Fruit fly (Drosophila melanogaster): ENCODE results near the gene Non3.

Non3 gene

DNA sequence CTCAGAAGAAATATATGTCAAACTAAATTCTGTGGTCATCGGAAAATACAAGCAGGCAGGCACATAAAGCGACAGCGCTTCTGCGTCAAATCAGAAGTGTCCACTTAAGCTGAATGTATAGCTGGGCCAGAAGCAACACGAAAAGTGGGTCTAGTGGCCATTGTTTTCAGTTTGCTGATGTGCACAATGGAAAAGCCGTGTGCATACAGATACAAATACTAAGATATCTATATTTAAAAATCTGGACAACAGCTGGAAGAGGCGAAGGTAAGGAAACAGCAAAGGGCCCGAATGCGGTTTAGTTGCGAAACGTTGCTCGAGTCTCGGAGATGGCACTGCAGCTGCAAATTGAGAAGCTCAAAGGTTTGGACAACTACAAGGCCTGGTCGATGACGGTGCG, 27.3 kb downstream of the Non3 start, which contains the start of gene CG18598:
Gene CG18598 (plus strand): TSS at position 301 of the 400 bp plus-strand sequence.
- TF ChIP-seq noc (tag; optimal IDR thresholded peaks at IDR 0.05): no peak

DNA sequence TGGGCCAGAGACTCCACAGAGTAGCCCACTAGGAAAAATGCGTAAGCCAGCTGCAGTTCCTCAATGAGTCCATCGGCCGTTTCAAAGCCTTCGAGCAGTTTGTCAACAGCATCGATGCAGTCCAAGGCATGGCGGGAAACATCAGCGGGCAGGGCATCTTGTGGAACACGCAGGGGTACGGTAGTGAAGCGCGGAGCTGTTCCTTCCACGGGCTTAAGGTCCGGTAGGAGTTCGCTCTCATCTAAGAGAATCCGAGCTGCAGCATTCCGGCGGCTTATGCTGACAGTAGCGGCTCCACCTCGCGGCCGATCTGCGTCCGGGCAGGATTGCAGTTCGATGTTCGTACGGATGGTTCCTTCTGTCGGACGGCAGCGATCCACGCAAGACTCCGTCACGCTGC, 28.4 kb downstream of the Non3 start:
- no peak for TF ChIP-seq noc (tag; optimal IDR thresholded peaks at IDR 0.05)

- no peak for TF ChIP-seq noc (tag; optimal IDR thresholded peaks at IDR 0.05)
These were observed 29.1 kb downstream of the Non3 start, which contains the start of gene CG12320 for dm6 chr3R:18252578-18252977. Gene CG12320, minus strand, starts transcription at chr3R:18252734.

DNA sequence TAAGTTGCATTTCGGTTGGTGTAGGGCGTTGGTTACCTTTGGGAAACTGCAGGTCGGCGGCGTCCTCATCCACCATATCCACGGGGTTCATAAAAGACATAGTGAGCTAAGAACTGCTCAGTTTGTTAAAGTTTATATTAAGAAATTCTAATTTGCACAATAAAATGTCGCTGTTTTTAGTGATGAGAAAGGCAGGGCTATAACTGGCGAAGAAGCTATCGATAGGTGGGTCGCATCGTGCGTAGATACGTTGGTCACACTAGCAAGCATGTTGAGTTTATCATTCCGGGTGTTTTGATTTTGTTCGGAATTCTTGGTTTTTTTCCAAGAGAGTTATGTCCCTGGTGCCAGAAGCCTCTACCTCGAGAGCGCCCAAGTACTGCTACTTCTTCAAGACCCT, 31.8 kb downstream of the Non3 start, which contains the start of the genes Ada2a, Polr2D, Tgs1 and moi:
Gene Ada2a (minus strand): TSS at position 207 of the 400 bp plus-strand sequence.
Gene Polr2D (minus strand): TSS at position 207 of the 400 bp plus-strand sequence.
Gene Tgs1 (plus strand): TSS at position 250 of the 400 bp plus-strand sequence.
Gene moi (plus strand): TSS at position 250 of the 400 bp plus-strand sequence.
- no peak for TF ChIP-seq noc (tag; optimal IDR thresholded peaks at IDR 0.05)

DNA sequence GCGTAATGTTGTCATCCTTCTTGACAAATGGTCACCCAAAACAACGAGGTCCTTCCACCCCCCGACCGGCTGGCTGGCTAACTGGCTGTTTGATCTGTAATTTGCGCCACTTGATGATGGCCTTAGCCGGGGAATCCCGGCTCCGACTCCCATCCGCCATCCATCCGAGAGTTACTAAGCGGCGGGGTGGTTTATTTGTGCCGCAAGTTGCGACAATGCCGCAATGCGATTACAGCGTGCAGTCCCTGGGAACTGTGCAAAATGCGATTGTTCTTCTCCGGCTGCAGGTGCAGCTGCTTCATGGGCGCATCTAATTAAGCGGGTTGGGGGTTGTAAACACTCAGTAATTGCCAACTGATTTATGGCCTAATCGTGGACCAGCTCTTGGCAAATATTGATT, 36.5 kb downstream of the Non3 start:
- TF ChIP-seq noc (tag; optimal IDR thresholded peaks at IDR 0.05): no peak

dm6 chr3R:18261602-18262001, 38.1 kb downstream of the Non3 start:
- TF ChIP-seq noc (tag; optimal IDR thresholded peaks at IDR 0.05): no peak

DNA sequence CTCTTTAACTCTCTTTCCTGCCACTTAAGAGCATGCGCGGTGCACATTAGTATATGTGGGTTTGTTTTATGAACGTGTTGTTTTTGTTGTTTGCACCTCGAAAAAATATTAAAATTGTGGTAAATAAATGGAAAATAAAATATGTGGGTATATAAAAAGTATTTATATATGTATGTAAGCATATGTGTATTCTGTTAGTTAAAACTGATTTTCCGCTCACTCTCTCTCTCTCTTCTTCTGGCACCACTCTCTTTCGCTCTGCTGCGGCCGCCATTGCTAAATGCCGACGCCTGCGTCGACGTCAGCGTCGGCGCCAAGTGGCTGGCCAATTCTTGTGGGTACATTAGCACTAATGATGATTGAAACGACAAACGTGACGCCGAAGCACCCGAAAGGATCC, 41.8 kb downstream of the Non3 start:
- TF ChIP-seq noc (tag; optimal IDR thresholded peaks at IDR 0.05): no peak

DNA sequence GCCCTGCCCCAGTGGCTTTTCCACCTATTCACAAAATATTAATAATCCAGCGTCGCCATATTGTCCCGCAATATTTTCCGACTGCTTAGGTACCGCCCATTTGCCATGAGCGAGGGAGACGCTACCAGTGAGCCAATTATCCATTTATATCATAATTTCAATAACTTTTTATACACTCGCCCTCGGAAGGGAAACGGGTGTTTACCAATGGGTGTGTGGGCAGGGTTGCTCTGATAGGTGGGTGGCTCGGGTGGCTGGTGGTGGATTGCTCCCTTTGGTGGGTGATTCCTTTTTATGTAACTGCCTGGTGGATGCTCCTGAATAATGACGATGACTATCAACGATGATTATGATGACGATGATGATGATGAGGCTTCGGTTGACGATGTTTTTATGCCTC, 43.1 kb downstream of the Non3 start:
- no peak for TF ChIP-seq noc (tag; optimal IDR thresholded peaks at IDR 0.05)

dm6 chr3R:18267489-18267888, 44.0 kb downstream of the Non3 start, which contains the start of gene CG18599:
Gene CG18599, plus strand, starts transcription at chr3R:18267789.
- no peak for TF ChIP-seq noc (tag; optimal IDR thresholded peaks at IDR 0.05)

DNA sequence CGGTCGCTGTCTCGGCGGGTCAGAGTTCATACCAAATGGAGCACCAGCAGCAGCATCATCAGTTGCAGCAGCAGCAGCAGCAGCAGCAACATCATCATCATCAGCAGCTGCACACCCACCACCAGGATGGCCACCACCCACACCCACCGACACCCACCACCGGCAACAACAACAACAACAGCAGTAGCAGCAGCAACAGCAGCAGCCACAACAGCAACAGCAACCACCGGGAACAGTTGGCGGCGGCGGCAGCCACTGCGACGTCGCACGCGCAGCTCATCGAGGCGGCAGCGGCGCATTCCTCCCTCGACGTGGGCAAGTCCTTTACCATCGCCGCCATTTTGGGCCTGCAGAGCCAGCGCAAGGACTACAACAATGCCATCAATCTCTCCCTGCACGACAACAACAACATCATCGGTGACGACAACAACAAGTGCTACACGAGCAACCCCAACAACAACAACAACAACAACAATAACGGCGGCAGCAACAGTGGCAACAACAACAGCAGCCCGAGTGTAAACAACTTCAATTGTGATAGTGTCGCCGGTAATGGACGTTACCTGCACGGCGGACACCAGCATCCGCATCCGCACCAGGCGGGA, 46.3 kb downstream of the Non3 start:
- no peak for TF ChIP-seq noc (tag; optimal IDR thresholded peaks at IDR 0.05)

Measured in whole organism, larva.